Worm (Caenorhabditis elegans) whole organism, L1 larva: Measurements from ENCODE around the gene C25H3.15.

Experiments
- C04F5.9 ChIP-seq: sonication (generic microtip); optimal IDR thresholded peaks from 2 replicates; lab custom pipeline; 2016; ENCODE audit warnings: missing genetic modification characterization, missing compliant biosample characterization
- C34B4.2 ChIP-seq: sonication (generic microtip); optimal IDR thresholded peaks from 2 replicates; lab custom pipeline; 2017; ENCODE audit warnings: mild to moderate bottlenecking, missing genetic modification characterization, missing compliant biosample characterization
- F16B12.6 ChIP-seq: fragments of 150-350 bp; optimal IDR thresholded peaks from 2 replicates; lab custom pipeline; 2014; ENCODE audit warnings: missing biosample characterization, missing genetic modification characterization
- aha-1 ChIP-seq: fragments of 150-350 bp; optimal IDR thresholded peaks from 2 replicates; lab custom pipeline; 2014; ENCODE audit warnings: missing biosample characterization, missing genetic modification characterization
- blmp-1 ChIP-seq: fragments of 150-350 bp; optimal IDR thresholded peaks from 2 replicates; lab custom pipeline; 2014; ENCODE audit warnings: missing biosample characterization, missing genetic modification characterization
- ceh-8 ChIP-seq: fragments of 200-800 bp; sonication (Bioruptor generic); optimal IDR thresholded peaks from 2 replicates; lab custom pipeline; 2018; ENCODE audit warnings: mild to moderate bottlenecking, missing genetic modification characterization, moderate library complexity, missing compliant biosample characterization
- ceh-88 ChIP-seq: fragments of 200-800 bp; sonication (Bioruptor generic); IDR thresholded peaks from 2 replicates; pipeline ENCODE4 v1.3.6; 2022; ENCODE audit warnings: missing genetic modification characterization, missing compliant biosample characterization
- ces-1 ChIP-seq: fragments of 150-350 bp; optimal IDR thresholded peaks from 2 replicates; lab custom pipeline; 2014; ENCODE audit warnings: missing biosample characterization, missing genetic modification reagents, missing genetic modification characterization
- efl-1 ChIP-seq, 4 experiments: fragments of 150-350 bp; optimal IDR thresholded peaks in 3 of 4; peaks in 1 of 4; 1 replicate in 1 of 4; 2 replicates in 3 of 4; lab custom pipeline; 2014; ENCODE audit warnings: missing biosample characterization in 2 of 4, missing genetic modification characterization in 2 of 4, missing genetic modification reagents in 2 of 4
- efl-3 ChIP-seq: fragments of 200-800 bp; sonication (Bioruptor generic); optimal IDR thresholded peaks from 2 replicates; lab custom pipeline; 2018; ENCODE audit warnings: mild to moderate bottlenecking, missing genetic modification characterization, missing compliant biosample characterization
- egl-13 ChIP-seq: sonication (generic microtip); optimal IDR thresholded peaks from 2 replicates; lab custom pipeline; 2016; ENCODE audit warnings: missing genotype, missing genetic modification reagents, missing genetic modification characterization, missing compliant biosample characterization
- elt-2 ChIP-seq: sonication (generic microtip); optimal IDR thresholded peaks from 2 replicates; lab custom pipeline; 2016; ENCODE audit warnings: missing genetic modification characterization, mild to moderate bottlenecking, inconsistent platforms, missing compliant biosample characterization, missing genetic modification reagents
- ets-5 ChIP-seq: fragments of 200-800 bp; sonication (Bioruptor generic); IDR thresholded peaks from 2 replicates; pipeline ENCODE4 v1.3.6; 2022; ENCODE audit warnings: missing genetic modification characterization, missing compliant biosample characterization
- fkh-10 ChIP-seq: sonication (generic microtip); optimal IDR thresholded peaks from 2 replicates; lab custom pipeline; 2017; ENCODE audit warnings: missing biosample characterization, missing genetic modification reagents, missing genetic modification characterization
- fkh-8 ChIP-seq: sonication (generic microtip); optimal IDR thresholded peaks from 2 replicates; lab custom pipeline; 2016; ENCODE audit warnings: mild to moderate bottlenecking, missing genetic modification characterization, missing compliant biosample characterization
- hlh-17 ChIP-seq: fragments of 200-800 bp; sonication (Bioruptor generic); optimal IDR thresholded peaks from 2 replicates; lab custom pipeline; 2018; ENCODE audit warnings: missing genetic modification characterization, mild to moderate bottlenecking, missing compliant biosample characterization, moderate library complexity, borderline replicate concordance
- hpl-2 ChIP-seq: fragments of 150-350 bp; optimal IDR thresholded peaks from 2 replicates; lab custom pipeline; 2014; ENCODE audit warnings: missing biosample characterization, missing genetic modification reagents, missing genetic modification characterization
- irx-1 ChIP-seq: sonication (generic microtip); optimal IDR thresholded peaks from 2 replicates; lab custom pipeline; 2016; ENCODE audit warnings: missing genetic modification characterization, missing compliant biosample characterization
- lin-13 ChIP-seq: fragments of 150-350 bp; optimal IDR thresholded peaks from 2 replicates; lab custom pipeline; 2014; ENCODE audit warnings: missing biosample characterization, missing genetic modification reagents, missing genetic modification characterization
- lin-14 ChIP-seq: fragments of 200-800 bp; sonication (Bioruptor generic); optimal IDR thresholded peaks from 2 replicates; lab custom pipeline; 2018; ENCODE audit warnings: mild to moderate bottlenecking, missing genetic modification characterization, moderate library complexity, missing compliant biosample characterization
- lin-39 ChIP-seq: fragments of 150-350 bp; optimal IDR thresholded peaks from 2 replicates; lab custom pipeline; 2014; ENCODE audit warnings: missing biosample characterization, missing genetic modification reagents, missing genetic modification characterization
- lsy-2 ChIP-seq, 2 experiments: fragments of 150-350 bp; optimal IDR thresholded peaks; 2 replicates each; lab custom pipeline; 2014; ENCODE audit warnings: missing biosample characterization in 2 of 2, missing genetic modification characterization in 2 of 2
- mab-9 ChIP-seq: fragments of 200-800 bp; sonication (Bioruptor generic); IDR thresholded peaks from 2 replicates; pipeline ENCODE4 v1.3.6; 2022; ENCODE audit warnings: missing genetic modification reagents, missing genetic modification characterization, missing compliant biosample characterization
- mdl-1 ChIP-seq, 2 experiments: fragments of 150-350 bp; optimal IDR thresholded peaks; 2 replicates each; lab custom pipeline; 2014 to 2017; ENCODE audit warnings: missing biosample characterization in 2 of 2, missing genetic modification characterization in 2 of 2, inconsistent platforms in 1 of 2
- mef-2 ChIP-seq: fragments of 150-350 bp; optimal IDR thresholded peaks from 2 replicates; lab custom pipeline; 2014; ENCODE audit warnings: missing biosample characterization, missing genetic modification characterization
- mep-1 ChIP-seq: fragments of 150-350 bp; optimal IDR thresholded peaks from 2 replicates; lab custom pipeline; 2014; ENCODE audit warnings: missing biosample characterization, missing genetic modification characterization
- nhr-12 ChIP-seq: sonication (generic microtip); optimal IDR thresholded peaks from 2 replicates; lab custom pipeline; 2017; ENCODE audit warnings: missing biosample characterization, missing genetic modification characterization
- nhr-20 ChIP-seq: sonication (generic microtip); optimal IDR thresholded peaks from 2 replicates; lab custom pipeline; 2016; ENCODE audit warnings: mild to moderate bottlenecking, missing genetic modification characterization, missing compliant biosample characterization
- nhr-28 ChIP-seq: fragments of 150-350 bp; optimal IDR thresholded peaks from 2 replicates; lab custom pipeline; 2014; ENCODE audit warnings: missing biosample characterization, missing genetic modification characterization
- nhr-47 ChIP-seq: sonication (generic microtip); optimal IDR thresholded peaks from 2 replicates; lab custom pipeline; 2016; ENCODE audit warnings: mild to moderate bottlenecking, missing genetic modification characterization, moderate library complexity, missing compliant biosample characterization
- nhr-71 ChIP-seq: sonication (generic microtip); optimal IDR thresholded peaks from 2 replicates; lab custom pipeline; 2016; ENCODE audit warnings: mild to moderate bottlenecking, missing genetic modification characterization, moderate library complexity, missing compliant biosample characterization
- nhr-76 ChIP-seq: sonication (generic microtip); optimal IDR thresholded peaks from 2 replicates; lab custom pipeline; 2017; ENCODE audit warnings: missing biosample characterization, missing genetic modification characterization
- nhr-85 ChIP-seq: sonication (generic microtip); peaks from one replicate; lab custom pipeline; 2016; ENCODE audit warnings: missing genetic modification characterization, inconsistent platforms, missing compliant biosample characterization
- pax-3 ChIP-seq: fragments of 200-800 bp; sonication (Bioruptor generic); optimal IDR thresholded peaks from 2 replicates; lab custom pipeline; 2018; ENCODE audit warnings: mild to moderate bottlenecking, missing genetic modification characterization, moderate library complexity, missing compliant biosample characterization
- snpc-4 ChIP-seq: fragments of 150-350 bp; optimal IDR thresholded peaks from 2 replicates; lab custom pipeline; 2014; ENCODE audit warnings: missing biosample characterization, missing genetic modification characterization
- snu-23 ChIP-seq: sonication (generic microtip); optimal IDR thresholded peaks from 2 replicates; lab custom pipeline; 2016; ENCODE audit warnings: missing genetic modification characterization, missing compliant biosample characterization
- sox-4 ChIP-seq: sonication (generic microtip); optimal IDR thresholded peaks from 2 replicates; lab custom pipeline; 2016; ENCODE audit warnings: missing genetic modification characterization, missing compliant biosample characterization
- sptf-1 ChIP-seq: fragments of 150-350 bp; optimal IDR thresholded peaks from 2 replicates; lab custom pipeline; 2014; ENCODE audit warnings: missing biosample characterization, missing genetic modification characterization
- swsn-7 ChIP-seq: sonication (generic microtip); optimal IDR thresholded peaks from 2 replicates; lab custom pipeline; 2016; ENCODE audit warnings: missing genetic modification characterization, missing compliant biosample characterization
- tlp-1 ChIP-seq: fragments of 150-350 bp; optimal IDR thresholded peaks from 2 replicates; lab custom pipeline; 2014; ENCODE audit warnings: missing biosample characterization, missing genetic modification characterization
- unc-30 ChIP-seq: sonication (generic microtip); optimal IDR thresholded peaks from 2 replicates; lab custom pipeline; 2017; ENCODE audit warnings: missing biosample characterization, missing genetic modification characterization
- unc-62 ChIP-seq: fragments of 150-350 bp; optimal IDR thresholded peaks from 2 replicates; lab custom pipeline; 2014; ENCODE audit warnings: missing biosample characterization, missing genetic modification reagents, missing genetic modification characterization
- unc-86 ChIP-seq: sonication (generic microtip); optimal IDR thresholded peaks from 2 replicates; lab custom pipeline; 2016; ENCODE audit warnings: missing genetic modification characterization, missing compliant biosample characterization
- unc-98 ChIP-seq: fragments of 200-800 bp; sonication (Bioruptor generic); IDR thresholded peaks from 2 replicates; pipeline ENCODE4 v1.3.6; 2022; ENCODE audit warnings: missing genetic modification characterization, missing compliant biosample characterization
- xbp-1 ChIP-seq: sonication (generic microtip); optimal IDR thresholded peaks from 2 replicates; lab custom pipeline; 2016; ENCODE audit warnings: missing genetic modification characterization, missing compliant biosample characterization
- zag-1 ChIP-seq: fragments of 150-350 bp; optimal IDR thresholded peaks from 2 replicates; lab custom pipeline; 2014; ENCODE audit warnings: missing biosample characterization, missing genetic modification characterization
- zip-4 ChIP-seq: fragments of 200-800 bp; sonication (Bioruptor generic); optimal IDR thresholded peaks from 2 replicates; lab custom pipeline; 2018; ENCODE audit warnings: mild to moderate bottlenecking, missing genetic modification characterization, moderate library complexity, missing compliant biosample characterization
- ztf-4 ChIP-seq: fragments of 150-350 bp; optimal IDR thresholded peaks from 2 replicates; lab custom pipeline; 2014; ENCODE audit warnings: missing biosample characterization, missing genetic modification characterization

Gene C25H3.15

ce11 chrII:5660736-5661734, 4.1 kb upstream of the C25H3.15 start, which contains the start of the genes ift-43 and mdt-26 (continued):
- peak; percentile 71 for TF ChIP-seq ceh-88 (GFP tag; lab: Robert Waterston, UW)
- no peak for TF ChIP-seq sptf-1 (tag; lab: Kevin White, UChicago)
- TF ChIP-seq swsn-7 (tag; lab: Kevin White, UChicago), result peak; percentile 93
- TF ChIP-seq nhr-71 (tag; lab: Kevin White, UChicago), result peak; percentile 93
- TF ChIP-seq unc-62, result no peak
- peak; percentile 67 for TF ChIP-seq lin-13 (GFP tag; lab: Kevin White, UChicago)
- peak; percentile 38 for TF ChIP-seq lin-39
- TF ChIP-seq unc-30 (tag; lab: Kevin White, UChicago), result no peak
- TF ChIP-seq xbp-1 (tag; lab: Kevin White, UChicago), result peak; percentile 96
- no peak for TF ChIP-seq tlp-1
- TF ChIP-seq lsy-2 (tag; optimal IDR thresholded peaks at IDR 0.05; lab: Kevin White, UChicago), result peak; percentile 83 to 90
- TF ChIP-seq lin-14 (GFP tag; lab: Kevin White, UChicago), result peak; percentile 76
- peak; percentile 87 for TF ChIP-seq nhr-85 (tag; lab: Kevin White, UChicago)
- TF ChIP-seq snpc-4, result peak; percentile 58
- no peak for TF ChIP-seq mef-2
- TF ChIP-seq aha-1 (tag; lab: Kevin White, UChicago), result peak; percentile 2
- TF ChIP-seq fkh-10 (GFP tag; lab: Kevin White, UChicago), result peak; percentile 76
- TF ChIP-seq F16B12.6 (tag; lab: Kevin White, UChicago), result peak; percentile 48
- peak; percentile 58 for TF ChIP-seq ceh-8 (GFP tag; lab: Kevin White, UChicago)
- TF ChIP-seq hlh-17, result peak; percentile 54
- TF ChIP-seq unc-86, result peak; percentile 88
- peak; percentile 93 for TF ChIP-seq snu-23 (GFP tag; lab: Kevin White, UChicago)
- peak; percentile 57 for TF ChIP-seq elt-2 (tag; lab: Kevin White, UChicago)
- peak; percentile 94 for TF ChIP-seq nhr-47 (tag; lab: Kevin White, UChicago)
- no peak for TF ChIP-seq unc-98 (GFP tag; lab: Robert Waterston, UW)
- peak; percentile 74 for TF ChIP-seq efl-3 (GFP tag; lab: Kevin White, UChicago)
- peak; percentile 87 for TF ChIP-seq irx-1 (tag; lab: Kevin White, UChicago)
- TF ChIP-seq nhr-20 (tag; lab: Kevin White, UChicago), result peak; percentile 90
- TF ChIP-seq mab-9 (GFP tag; lab: Robert Waterston, UW), result peak; percentile 80
- TF ChIP-seq ztf-4 (tag; lab: Kevin White, UChicago), result peak; percentile 73
- TF ChIP-seq ets-5, result no peak
- TF ChIP-seq nhr-12 (tag; lab: Kevin White, UChicago), result no peak
- TF ChIP-seq blmp-1, result peak; percentile 44
- peak; percentile 68 to 74 for TF ChIP-seq efl-1 (optimal IDR thresholded peaks at IDR 0.05; lab: Kevin White, UChicago)
- peak; percentile 64 to 96 for TF ChIP-seq efl-1 (GFP tag; optimal IDR thresholded peaks at IDR 0.05 in 1 of 2; lab: Kevin White, UChicago)
- TF ChIP-seq hpl-2 (GFP tag; lab: Kevin White, UChicago), result peak; percentile 49

DNA sequence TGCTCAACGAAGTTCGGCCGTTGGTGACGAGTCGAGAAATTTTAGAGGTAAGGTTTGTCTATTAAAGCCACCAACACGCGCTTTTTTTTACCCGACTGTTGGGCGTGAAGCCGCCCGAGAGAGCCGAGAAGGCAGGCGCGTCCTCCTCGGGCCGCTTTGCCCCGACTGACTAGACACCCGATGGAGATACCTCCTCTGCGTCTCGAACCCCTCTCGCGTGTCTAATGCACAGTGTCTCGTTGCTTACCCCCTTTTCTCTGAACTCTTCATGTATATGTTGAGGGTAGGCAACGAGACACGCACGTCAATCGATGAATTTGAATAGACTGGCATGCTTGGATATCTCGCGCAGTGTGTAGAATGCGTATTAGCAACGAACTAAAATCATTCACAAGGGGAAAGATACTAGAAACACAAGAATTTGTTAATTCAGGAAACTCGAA, 3.4 kb upstream of the C25H3.15 start:
- TF ChIP-seq snu-23 (GFP tag; lab: Kevin White, UChicago) (peak; percentile 88), mdl-1 (tag; optimal IDR thresholded peaks at IDR 0.05; lab: Kevin White, UChicago) (peak in 1 of 2 experiments; percentile 53), nhr-20 (tag; lab: Kevin White, UChicago) (peak; percentile 87), lin-39 (no peak), xbp-1 (tag; lab: Kevin White, UChicago) (peak; percentile 82), ztf-4 (tag; lab: Kevin White, UChicago) (peak; percentile 98), mep-1 (tag; lab: Kevin White, UChicago) (peak; percentile 67), nhr-76 (tag; lab: Kevin White, UChicago) (peak; percentile 36), C34B4.2 (tag; lab: Kevin White, UChicago) (no peak), nhr-28 (no peak), zag-1 (peak; percentile 74), ceh-88 (GFP tag; lab: Robert Waterston, UW) (peak; percentile 85), C04F5.9 (tag; lab: Kevin White, UChicago) (no peak), snpc-4 (peak; percentile 58), hpl-2 (GFP tag; lab: Kevin White, UChicago) (no peak), efl-1 (optimal IDR thresholded peaks at IDR 0.05; lab: Kevin White, UChicago) (peak; percentile 74 to 76), efl-1 (GFP tag; optimal IDR thresholded peaks at IDR 0.05 in 1 of 2; lab: Kevin White, UChicago) (peak; percentile 54 to 93), ces-1 (GFP tag; lab: Kevin White, UChicago) (peak; percentile 67), zip-4 (GFP tag; lab: Kevin White, UChicago) (peak; percentile 45), sox-4 (tag; lab: Kevin White, UChicago) (peak; percentile 48), fkh-8 (tag; lab: Kevin White, UChicago) (peak; percentile 92), elt-2 (tag; lab: Kevin White, UChicago) (peak; percentile 80), blmp-1 (peak; percentile 47), egl-13 (peak; percentile 78), pax-3 (tag; lab: Kevin White, UChicago) (peak; percentile 86), mef-2 (peak; percentile 76)
